Worm (Caenorhabditis elegans) whole organism, young adult: Measurements from ENCODE around the gene phat-6.

Experiments used
- B0035.1 ChIP-seq: sonication (generic microtip); optimal IDR thresholded peaks from 2 replicates; lab custom pipeline; 2016; ENCODE audit warnings: missing genetic modification characterization, mild to moderate bottlenecking, missing compliant biosample characterization, missing genotype, missing genetic modification reagents
- F22D6.2 ChIP-seq: sonication (generic microtip); optimal IDR thresholded peaks from 2 replicates; lab custom pipeline; 2016; ENCODE audit warnings: mild to moderate bottlenecking, missing genetic modification characterization, missing compliant biosample characterization
- F49E8.2 ChIP-seq: sonication (generic microtip); optimal IDR thresholded peaks from 3 replicates; lab custom pipeline; 2017; ENCODE audit warnings: missing genetic modification characterization, mild to moderate bottlenecking, missing compliant biosample characterization, antibody characterized with exemption, moderate library complexity; ENCODE audit not compliant: insufficient read depth
- F55B11.4 ChIP-seq: sonication (generic microtip); optimal IDR thresholded peaks from 2 replicates; lab custom pipeline; 2016; ENCODE audit warnings: missing compliant biosample characterization, missing genetic modification characterization, borderline replicate concordance; ENCODE audit not compliant: insufficient read depth
- F57A8.1 ChIP-seq: fragments of 200-800 bp; sonication (Bioruptor generic); optimal IDR thresholded peaks from 2 replicates; lab custom pipeline; 2018; ENCODE audit warnings: mild to moderate bottlenecking, missing genetic modification characterization, moderate library complexity, missing compliant biosample characterization
- K11D2.4 ChIP-seq: fragments of 200-800 bp; sonication (Bioruptor generic); IDR thresholded peaks from 2 replicates; pipeline ENCODE4 v1.3.6; 2022; ENCODE audit warnings: missing genetic modification reagents, missing genetic modification characterization, missing compliant biosample characterization
- Y53F4B.3 ChIP-seq: fragments of 200-800 bp; sonication (Bioruptor generic); IDR thresholded peaks from 2 replicates; pipeline ENCODE4 v1.3.6; 2022; ENCODE audit warnings: missing genetic modification reagents, missing genetic modification characterization, missing compliant biosample characterization
- Y67H2A.10 ChIP-seq: fragments of 200-800 bp; sonication (Bioruptor generic); conservative IDR thresholded peaks from 2 replicates; pipeline ENCODE4 v1.3.6; 2022; ENCODE audit warnings: missing genetic modification reagents, missing genetic modification characterization, missing compliant biosample characterization
- ama-1 ChIP-seq, 3 experiments: fragments of 150-350 bp in 1 of 3; sonication (generic microtip) in 2 of 3; optimal IDR thresholded peaks; 2 replicates each; lab custom pipeline; 2014 to 2018; ENCODE audit warnings: missing biosample characterization in 2 of 3, missing genetic modification characterization in 2 of 3, missing genetic modification reagents in 2 of 3
- aptf-3 ChIP-seq: fragments of 200-800 bp; sonication (Bioruptor generic); IDR thresholded peaks from 2 replicates; pipeline ENCODE4 v1.3.6; 2022; ENCODE audit warnings: missing genetic modification characterization, missing compliant biosample characterization
- attf-3 ChIP-seq: fragments of 200-800 bp; sonication (Bioruptor generic); conservative IDR thresholded peaks from 2 replicates; pipeline ENCODE4 v1.3.6; 2022; ENCODE audit warnings: missing genetic modification reagents, missing genetic modification characterization, missing compliant biosample characterization
- cebp-1 ChIP-seq, 2 experiments: fragments of 200-800 bp in 1 of 2; sonication (Bioruptor generic) in 1 of 2; sonication (generic microtip) in 1 of 2; IDR thresholded peaks in 1 of 2; optimal IDR thresholded peaks in 1 of 2; 2 replicates each; pipeline versions ENCODE4 v1.3.6 to Lab custom; 2017 to 2022; ENCODE audit warnings: missing compliant biosample characterization in 2 of 2, missing genetic modification characterization in 2 of 2, mild to moderate bottlenecking in 1 of 2, missing genetic modification reagents in 1 of 2, moderate library complexity in 1 of 2
- ceh-100 ChIP-seq: fragments of 200-800 bp; sonication (Bioruptor generic); IDR thresholded peaks from 2 replicates; pipeline ENCODE4 v1.3.6; 2022; ENCODE audit warnings: missing genetic modification reagents, missing genetic modification characterization, missing compliant biosample characterization
- ceh-91 ChIP-seq: fragments of 200-800 bp; sonication (Bioruptor generic); IDR thresholded peaks from 2 replicates; pipeline ENCODE4 v1.3.6; 2022; ENCODE audit warnings: missing genetic modification reagents, missing genetic modification characterization, missing compliant biosample characterization
- chd-7 ChIP-seq: sonication (generic microtip); optimal IDR thresholded peaks from 2 replicates; lab custom pipeline; 2016; ENCODE audit warnings: mild to moderate bottlenecking, missing genetic modification characterization, moderate library complexity, missing compliant biosample characterization
- dox-1 ChIP-seq: fragments of 200-800 bp; sonication (Bioruptor generic); IDR thresholded peaks from 2 replicates; pipeline ENCODE4 v1.3.6; 2022; ENCODE audit warnings: missing genetic modification reagents, missing genetic modification characterization, missing compliant biosample characterization
- egl-44 ChIP-seq: fragments of 200-800 bp; sonication (Bioruptor generic); IDR thresholded peaks from 2 replicates; pipeline ENCODE4 v1.3.6; 2022; ENCODE audit warnings: missing genetic modification reagents, missing genetic modification characterization, missing compliant biosample characterization
- fkh-3 ChIP-seq: sonication (generic microtip); optimal IDR thresholded peaks from 2 replicates; lab custom pipeline; 2016; ENCODE audit warnings: mild to moderate bottlenecking, missing genetic modification characterization, missing compliant biosample characterization
- hmg-20 ChIP-seq: fragments of 200-800 bp; sonication (Bioruptor generic); IDR thresholded peaks from 2 replicates; pipeline ENCODE4 v1.3.6; 2022; ENCODE audit warnings: missing genetic modification reagents, missing genetic modification characterization, missing compliant biosample characterization
- hrde-1 ChIP-seq: sonication (generic microtip); optimal IDR thresholded peaks from 2 replicates; lab custom pipeline; 2016; ENCODE audit warnings: missing genetic modification characterization, mild to moderate bottlenecking, missing compliant biosample characterization, moderate library complexity, missing genotype, missing genetic modification reagents, borderline replicate concordance
- lin-26 ChIP-seq: fragments of 200-800 bp; sonication (Bioruptor generic); IDR thresholded peaks from 2 replicates; pipeline ENCODE4 v1.3.6; 2022; ENCODE audit warnings: missing genetic modification reagents, missing genetic modification characterization, missing compliant biosample characterization
- lin-40 ChIP-seq: sonication (generic microtip); optimal IDR thresholded peaks from 2 replicates; lab custom pipeline; 2016; ENCODE audit warnings: missing genetic modification characterization, mild to moderate bottlenecking, missing compliant biosample characterization, missing genotype, missing genetic modification reagents
- lir-1 ChIP-seq: fragments of 200-800 bp; sonication (Bioruptor generic); conservative IDR thresholded peaks from 2 replicates; pipeline ENCODE4 v1.3.6; 2022; ENCODE audit warnings: missing genetic modification reagents, missing genetic modification characterization, missing compliant biosample characterization
- lsy-27 ChIP-seq: sonication (generic microtip); optimal IDR thresholded peaks from 2 replicates; lab custom pipeline; 2017; ENCODE audit warnings: missing genetic modification characterization, mild to moderate bottlenecking, missing compliant biosample characterization, antibody characterized with exemption, missing genotype, borderline replicate concordance; ENCODE audit not compliant: insufficient read depth
- madf-10 ChIP-seq: sonication (generic microtip); optimal IDR thresholded peaks from 2 replicates; lab custom pipeline; 2016; ENCODE audit warnings: mild to moderate bottlenecking, missing genetic modification characterization, missing compliant biosample characterization
- mes-4 ChIP-seq: sonication (generic microtip); optimal IDR thresholded peaks from 2 replicates; lab custom pipeline; 2016; ENCODE audit warnings: missing genotype, missing genetic modification characterization, missing compliant biosample characterization
- mxl-1 ChIP-seq: sonication (generic microtip); optimal IDR thresholded peaks from 2 replicates; lab custom pipeline; 2016; ENCODE audit warnings: missing genetic modification characterization, missing compliant biosample characterization
- nfyb-1 ChIP-seq: fragments of 200-800 bp; sonication (Bioruptor generic); IDR thresholded peaks from 2 replicates; pipeline ENCODE4 v1.3.6; 2022; ENCODE audit warnings: missing genetic modification reagents, missing genetic modification characterization, missing compliant biosample characterization
- nhr-27 ChIP-seq: fragments of 200-800 bp; sonication (Bioruptor generic); optimal IDR thresholded peaks from 2 replicates; lab custom pipeline; 2018; ENCODE audit warnings: mild to moderate bottlenecking, missing genetic modification characterization, moderate library complexity, missing compliant biosample characterization
- pbrm-1 ChIP-seq: fragments of 200-800 bp; sonication (Bioruptor generic); IDR thresholded peaks from 2 replicates; pipeline ENCODE4 v1.3.6; 2022; ENCODE audit warnings: missing genetic modification reagents, missing genetic modification characterization, missing compliant biosample characterization
- rcor-1 ChIP-seq: fragments of 200-800 bp; sonication (Bioruptor generic); IDR thresholded peaks from 2 replicates; pipeline ENCODE4 v1.3.6; 2022; ENCODE audit warnings: missing genetic modification reagents, missing genetic modification characterization, missing compliant biosample characterization
- repo-1 ChIP-seq: sonication (generic microtip); optimal IDR thresholded peaks from 2 replicates; lab custom pipeline; 2017; ENCODE audit warnings: mild to moderate bottlenecking, missing genetic modification characterization, missing compliant biosample characterization
- rpc-1 ChIP-seq, 2 experiments: fragments of 150-350 bp in 1 of 2; sonication (generic microtip) in 1 of 2; optimal IDR thresholded peaks; 2 replicates each; lab custom pipeline; 2014 to 2018; ENCODE audit warnings: missing biosample characterization in 1 of 2, missing genetic modification characterization in 1 of 2, missing genetic modification reagents in 1 of 2, missing genotype in 1 of 2
- sdz-38 ChIP-seq: sonication (generic microtip); optimal IDR thresholded peaks from 2 replicates; lab custom pipeline; 2016; ENCODE audit warnings: missing genotype, missing genetic modification characterization, missing compliant biosample characterization
- sea-2 ChIP-seq: fragments of 200-800 bp; sonication (Bioruptor generic); IDR thresholded peaks from 2 replicates; pipeline ENCODE4 v1.3.6; 2022; ENCODE audit warnings: missing genetic modification characterization, missing compliant biosample characterization
- snpc-1.3 ChIP-seq: sonication (generic microtip); optimal IDR thresholded peaks from 2 replicates; lab custom pipeline; 2017; ENCODE audit warnings: missing genetic modification characterization, mild to moderate bottlenecking, missing compliant biosample characterization, antibody characterized with exemption, moderate library complexity, missing genotype, missing genetic modification reagents; ENCODE audit not compliant: insufficient read depth
- somi-1 ChIP-seq: fragments of 200-800 bp; sonication (Bioruptor generic); optimal IDR thresholded peaks from 2 replicates; lab custom pipeline; 2018; ENCODE audit warnings: mild to moderate bottlenecking, missing genetic modification characterization, missing compliant biosample characterization
- sptf-2 ChIP-seq: fragments of 200-800 bp; sonication (Bioruptor generic); optimal IDR thresholded peaks from 2 replicates; lab custom pipeline; 2018; ENCODE audit warnings: mild to moderate bottlenecking, missing genetic modification characterization, missing compliant biosample characterization
- unc-62 ChIP-seq: fragments of 150-350 bp; optimal IDR thresholded peaks from 2 replicates; lab custom pipeline; 2014; ENCODE audit warnings: missing biosample characterization, missing genetic modification reagents, missing genetic modification characterization
- ztf-22 ChIP-seq: fragments of 200-800 bp; sonication (Bioruptor generic); optimal IDR thresholded peaks from 2 replicates; lab custom pipeline; 2018; ENCODE audit warnings: mild to moderate bottlenecking, missing genetic modification characterization, moderate library complexity, missing compliant biosample characterization
- ztf-25 ChIP-seq: fragments of 200-800 bp; sonication (Bioruptor generic); IDR thresholded peaks from 2 replicates; pipeline ENCODE4 v1.3.6; 2022; ENCODE audit warnings: missing genetic modification reagents, missing genetic modification characterization, missing compliant biosample characterization
- ztf-28 ChIP-seq: fragments of 200-800 bp; sonication (Bioruptor generic); IDR thresholded peaks from 2 replicates; pipeline ENCODE4 v1.3.6; 2022; ENCODE audit warnings: missing genetic modification reagents, missing genetic modification characterization, missing compliant biosample characterization
- ztf-6 ChIP-seq: fragments of 200-800 bp; sonication (Bioruptor generic); IDR thresholded peaks from 2 replicates; pipeline ENCODE4 v1.3.6; 2022; ENCODE audit warnings: missing genetic modification reagents, missing genetic modification characterization, missing compliant biosample characterization

Gene phat-6

ce11 chrX:15200720-15201119 is 6.5 kb upstream of the phat-6 start (continued):
- peak; percentile 87 for TF ChIP-seq chd-7 (tag; lab: Kevin White, UChicago)

ce11 chrX:15200146-15200545 is 6.0 kb upstream of the phat-6 start:
- TF ChIP-seq pbrm-1: no peak
- TF ChIP-seq mxl-1 (tag; lab: Kevin White, UChicago): no peak
- TF ChIP-seq ztf-25 (GFP tag; lab: Robert Waterston, UW): no peak
- TF ChIP-seq B0035.1 (tag; lab: Kevin White, UChicago): no peak
- TF ChIP-seq somi-1: no peak
- TF ChIP-seq hmg-20 (GFP tag; lab: Robert Waterston, UW): no peak
- TF ChIP-seq mes-4 (tag; lab: Kevin White, UChicago): no peak
- TF ChIP-seq F22D6.2 (tag; lab: Kevin White, UChicago): no peak
- TF ChIP-seq egl-44: no peak
- TF ChIP-seq madf-10 (tag; lab: Kevin White, UChicago): no peak
- TF ChIP-seq Y53F4B.3: no peak
- TF ChIP-seq snpc-1.3 (tag; lab: Kevin White, UChicago): no peak
- TF ChIP-seq nfyb-1 (GFP tag; lab: Robert Waterston, UW): no peak
- TF ChIP-seq sea-2 (GFP tag; lab: Robert Waterston, UW): no peak
- no peak for TF ChIP-seq K11D2.4
- TF ChIP-seq hrde-1 (tag; lab: Kevin White, UChicago): no peak
- TF ChIP-seq lin-40 (tag; lab: Kevin White, UChicago): no peak

- TF ChIP-seq aptf-3 (GFP tag; lab: Robert Waterston, UW): no peak
- no peak for TF ChIP-seq repo-1 (tag; lab: Kevin White, UChicago)
- TF ChIP-seq hmg-20 (GFP tag; lab: Robert Waterston, UW): no peak
- no peak for TF ChIP-seq B0035.1 (tag; lab: Kevin White, UChicago)
- TF ChIP-seq F55B11.4 (tag; lab: Kevin White, UChicago): no peak
- no peak for TF ChIP-seq lin-26 (GFP tag; lab: Robert Waterston, UW)
- no peak for TF ChIP-seq cebp-1 (GFP tag; IDR thresholded peaks at IDR 0.05; lab: Robert Waterston, UW)
- TF ChIP-seq cebp-1 (tag; optimal IDR thresholded peaks at IDR 0.05; lab: Kevin White, UChicago): no peak
- no peak for TF ChIP-seq F57A8.1 (GFP tag; lab: Kevin White, UChicago)
- no peak for TF ChIP-seq nhr-27 (tag; lab: Kevin White, UChicago)
- no peak for TF ChIP-seq unc-62 (GFP tag; lab: Kevin White, UChicago)
- TF ChIP-seq ceh-91: no peak
- TF ChIP-seq F49E8.2 (tag; lab: Kevin White, UChicago): no peak
- no peak for TF ChIP-seq Y67H2A.10 (GFP tag; lab: Robert Waterston, UW)
- TF ChIP-seq ztf-22 (GFP tag; lab: Kevin White, UChicago): no peak
- no peak for TF ChIP-seq dox-1 (GFP tag; lab: Robert Waterston, UW)
- no peak for TF ChIP-seq rpc-1 (optimal IDR thresholded peaks at IDR 0.05; lab: Kevin White, UChicago)
- no peak for TF ChIP-seq rpc-1 (tag; optimal IDR thresholded peaks at IDR 0.05; lab: Kevin White, UChicago)
- no peak for TF ChIP-seq attf-3 (GFP tag; lab: Robert Waterston, UW)
Observed at ce11 chrX:15199052-15199451, 4.9 kb upstream of the phat-6 start, which contains the start of gene snt-7. snt-7 (minus strand) TSS chrX:15199152.

ce11 chrX:15191370-15191769 is 2.8 kb downstream of the phat-6 start:
- no peak for TF ChIP-seq ztf-6 (GFP tag; lab: Robert Waterston, UW)
- no peak for TF ChIP-seq chd-7 (tag; lab: Kevin White, UChicago)
- TF ChIP-seq rcor-1 (GFP tag; lab: Robert Waterston, UW): no peak
- TF ChIP-seq ama-1 (optimal IDR thresholded peaks at IDR 0.05; lab: Kevin White, UChicago): no peak
- TF ChIP-seq ama-1 (GFP tag; optimal IDR thresholded peaks at IDR 0.05; lab: Kevin White, UChicago): no peak
- no peak for TF ChIP-seq snpc-1.3 (tag; lab: Kevin White, UChicago)
- TF ChIP-seq fkh-3 (tag; lab: Kevin White, UChicago): no peak
- TF ChIP-seq F49E8.2 (tag; lab: Kevin White, UChicago): no peak
- TF ChIP-seq lsy-27 (tag; lab: Kevin White, UChicago): no peak
- no peak for TF ChIP-seq ceh-100
- TF ChIP-seq mxl-1 (tag; lab: Kevin White, UChicago): no peak
- TF ChIP-seq sdz-38: no peak
- TF ChIP-seq sptf-2 (GFP tag; lab: Kevin White, UChicago): no peak
- no peak for TF ChIP-seq ztf-28
- TF ChIP-seq lir-1 (GFP tag; lab: Robert Waterston, UW): no peak
